Fruit fly (Drosophila melanogaster) whole organism, prepupa: ENCODE results near the gene Wwox.

ENCODE experiments used
- Blimp-1 ChIP-seq: fragments of 200-800 bp; sonication (Bioruptor generic); optimal IDR thresholded peaks from 3 replicates; lab custom pipeline; 2017; ENCODE audit warnings: missing biosample characterization, missing genetic modification characterization, mild to moderate bottlenecking, moderate library complexity, missing genetic modification reagents
- CG10631 ChIP-seq: fragments of 200-800 bp; sonication (Bioruptor generic); optimal IDR thresholded peaks from 2 replicates; lab custom pipeline; 2016; ENCODE audit warnings: missing biosample characterization, missing genetic modification characterization
- CG10669 ChIP-seq: fragments of 200-800 bp; sonication (Bioruptor generic); optimal IDR thresholded peaks from 3 replicates; lab custom pipeline; 2018; ENCODE audit warnings: missing biosample characterization, mild to moderate bottlenecking, missing genetic modification characterization, moderate library complexity
- CG11294 ChIP-seq: fragments of 200-800 bp; sonication (Bioruptor generic); IDR thresholded peaks from 2 replicates; pipeline ENCODE4 v1.3.6; 2022; ENCODE audit warnings: missing biosample characterization, missing genetic modification characterization
- CG11902 ChIP-seq: fragments of 200-800 bp; sonication (Bioruptor generic); optimal IDR thresholded peaks from 3 replicates; lab custom pipeline; 2016; ENCODE audit warnings: missing biosample characterization, missing genetic modification characterization
- CG15336 ChIP-seq: fragments of 200-800 bp; sonication (Bioruptor generic); IDR thresholded peaks from 2 replicates; pipeline ENCODE4 v1.3.6; 2022; ENCODE audit warnings: missing biosample characterization, missing genetic modification characterization
- CG1621 ChIP-seq: fragments of 200-800 bp; sonication (Bioruptor generic); optimal IDR thresholded peaks from 3 replicates; lab custom pipeline; 2018; ENCODE audit warnings: missing biosample characterization, mild to moderate bottlenecking, missing genetic modification characterization
- CG16779 ChIP-seq: fragments of 200-800 bp; sonication (Bioruptor generic); optimal IDR thresholded peaks from 3 replicates; lab custom pipeline; 2017; ENCODE audit warnings: missing biosample characterization, mild to moderate bottlenecking, missing genetic modification characterization
- CG3032 ChIP-seq: fragments of 200-800 bp; optimal IDR thresholded peaks from 2 replicates; lab custom pipeline; 2019; ENCODE audit warnings: missing biosample characterization, mild to moderate bottlenecking, missing genetic modification characterization, moderate library complexity
- CG31627 ChIP-seq: fragments of 200-800 bp; sonication (Bioruptor generic); optimal IDR thresholded peaks from 3 replicates; lab custom pipeline; 2016; ENCODE audit warnings: missing biosample characterization, missing genetic modification characterization
- CG3919 ChIP-seq: fragments of 200-800 bp; sonication (Bioruptor generic); optimal IDR thresholded peaks from 3 replicates; lab custom pipeline; 2016; ENCODE audit warnings: missing biosample characterization, missing genetic modification characterization
- CG6163 ChIP-seq: fragments of 200-800 bp; sonication (Bioruptor generic); IDR thresholded peaks from 3 replicates; pipeline ENCODE4 v1.3.6; 2022; ENCODE audit warnings: missing biosample characterization, missing genetic modification characterization
- CG6276 ChIP-seq: fragments of 200-800 bp; sonication (Bioruptor generic); optimal IDR thresholded peaks from 2 replicates; lab custom pipeline; 2017; ENCODE audit warnings: missing biosample characterization, mild to moderate bottlenecking, missing genetic modification characterization
- CG6792 ChIP-seq: fragments of 200-800 bp; sonication (Bioruptor generic); optimal IDR thresholded peaks from 3 replicates; lab custom pipeline; 2016; ENCODE audit warnings: missing biosample characterization, missing genetic modification characterization
- CG6808 ChIP-seq: fragments of 200-800 bp; sonication (Bioruptor generic); optimal IDR thresholded peaks from 3 replicates; lab custom pipeline; 2017; ENCODE audit warnings: missing biosample characterization, missing genetic modification characterization, mild to moderate bottlenecking, moderate library complexity, missing genetic modification reagents
- CG6854 ChIP-seq: fragments of 200-800 bp; sonication (Bioruptor generic); optimal IDR thresholded peaks from 2 replicates; lab custom pipeline; 2017; ENCODE audit warnings: missing biosample characterization, mild to moderate bottlenecking, missing genetic modification characterization
- CG7368 ChIP-seq: fragments of 200-800 bp; sonication (Bioruptor generic); optimal IDR thresholded peaks from 3 replicates; lab custom pipeline; 2016; ENCODE audit warnings: missing biosample characterization, missing genetic modification characterization
- CG8119 ChIP-seq: fragments of 200-800 bp; sonication (Bioruptor generic); IDR thresholded peaks from 3 replicates; pipeline ENCODE4 v1.3.6; 2022; ENCODE audit warnings: missing biosample characterization, missing genetic modification characterization
- CG8632 ChIP-seq: fragments of 200-800 bp; sonication (Bioruptor generic); optimal IDR thresholded peaks from 3 replicates; lab custom pipeline; 2016; ENCODE audit warnings: missing biosample characterization, missing genetic modification characterization
- CG9139 ChIP-seq: fragments of 200-800 bp; sonication (Bioruptor generic); optimal IDR thresholded peaks from 3 replicates; lab custom pipeline; 2017; ENCODE audit warnings: missing biosample characterization, mild to moderate bottlenecking, missing genetic modification characterization
- Eip75B ChIP-seq: fragments of 200-800 bp; sonication (Bioruptor generic); optimal IDR thresholded peaks from 3 replicates; lab custom pipeline; 2016; ENCODE audit warnings: missing biosample characterization, missing genetic modification characterization
- Eip78C ChIP-seq: fragments of 200-800 bp; sonication (Bioruptor generic); peaks from one replicate; lab custom pipeline; 2016; ENCODE audit warnings: missing biosample characterization, missing genetic modification characterization
- Ets21C ChIP-seq: fragments of 200-800 bp; sonication (Bioruptor generic); optimal IDR thresholded peaks from 3 replicates; lab custom pipeline; 2016; ENCODE audit warnings: missing biosample characterization, missing genetic modification characterization
- Ets96B ChIP-seq: fragments of 200-800 bp; optimal IDR thresholded peaks from 2 replicates; lab custom pipeline; 2019; ENCODE audit warnings: missing biosample characterization, mild to moderate bottlenecking, missing genetic modification characterization, moderate library complexity
- Hr38 ChIP-seq: sonication (Bioruptor generic); optimal IDR thresholded peaks from 2 replicates; lab custom pipeline; 2016; ENCODE audit warnings: missing biosample characterization, missing genetic modification characterization
- Hr39 ChIP-seq: fragments of 200-800 bp; sonication (Bioruptor generic); optimal IDR thresholded peaks from 2 replicates; lab custom pipeline; 2016; ENCODE audit warnings: missing biosample characterization, missing genetic modification characterization
- Met ChIP-seq: fragments of 200-800 bp; sonication (Bioruptor generic); optimal IDR thresholded peaks from 3 replicates; lab custom pipeline; 2016; ENCODE audit warnings: missing biosample characterization, missing genetic modification characterization
- OdsH ChIP-seq: fragments of 200-800 bp; sonication (Bioruptor generic); optimal IDR thresholded peaks from 3 replicates; lab custom pipeline; 2016; ENCODE audit warnings: missing biosample characterization, missing genetic modification characterization
- Smox ChIP-seq: fragments of 200-800 bp; sonication (Bioruptor generic); optimal IDR thresholded peaks from 3 replicates; lab custom pipeline; 2016; ENCODE audit warnings: missing biosample characterization, missing genetic modification characterization
- Sox102F ChIP-seq: fragments of 200-800 bp; sonication (Bioruptor generic); optimal IDR thresholded peaks from 2 replicates; lab custom pipeline; 2016; ENCODE audit warnings: missing biosample characterization, mild to moderate bottlenecking, missing genetic modification characterization
- Sox14 ChIP-seq: fragments of 200-800 bp; sonication (Bioruptor generic); optimal IDR thresholded peaks from 3 replicates; lab custom pipeline; 2016; ENCODE audit warnings: missing biosample characterization, missing genetic modification characterization
- achi ChIP-seq: fragments of 200-800 bp; sonication (Bioruptor generic); optimal IDR thresholded peaks from 3 replicates; lab custom pipeline; 2016; ENCODE audit warnings: missing biosample characterization, missing genetic modification characterization
- acj6 ChIP-seq: fragments of 200-800 bp; sonication (Bioruptor generic); optimal IDR thresholded peaks from 3 replicates; lab custom pipeline; 2016; ENCODE audit warnings: missing biosample characterization, missing genetic modification characterization
- cyc ChIP-seq: fragments of 200-800 bp; sonication (Bioruptor generic); optimal IDR thresholded peaks from 3 replicates; lab custom pipeline; 2016; ENCODE audit warnings: missing biosample characterization, missing genetic modification characterization
- eg ChIP-seq: fragments of 200-800 bp; sonication (Bioruptor generic); IDR thresholded peaks from 3 replicates; pipeline ENCODE4 v1.3.6; 2022; ENCODE audit warnings: missing biosample characterization, missing genetic modification characterization
- esn ChIP-seq: fragments of 200-800 bp; sonication (Bioruptor generic); optimal IDR thresholded peaks from 2 replicates; lab custom pipeline; 2016; ENCODE audit warnings: missing biosample characterization, mild to moderate bottlenecking, missing genetic modification characterization, moderate library complexity
- fd59A ChIP-seq: fragments of 200-800 bp; sonication (Bioruptor generic); optimal IDR thresholded peaks from 2 replicates; lab custom pipeline; 2017; ENCODE audit warnings: missing biosample characterization, mild to moderate bottlenecking, missing genetic modification characterization, missing genetic modification reagents
- fd85E ChIP-seq: fragments of 200-800 bp; sonication (Bioruptor generic); optimal IDR thresholded peaks from 3 replicates; lab custom pipeline; 2016; ENCODE audit warnings: missing biosample characterization, missing genetic modification characterization
- lz ChIP-seq: fragments of 200-800 bp; sonication (Bioruptor generic); optimal IDR thresholded peaks from 3 replicates; lab custom pipeline; 2016; ENCODE audit warnings: missing biosample characterization, missing genetic modification characterization
- net ChIP-seq: fragments of 200-800 bp; sonication (Bioruptor generic); optimal IDR thresholded peaks from 3 replicates; lab custom pipeline; 2016; ENCODE audit warnings: missing biosample characterization, missing genetic modification characterization
- pdm3 ChIP-seq: fragments of 200-800 bp; sonication (Bioruptor generic); optimal IDR thresholded peaks from 3 replicates; lab custom pipeline; 2016; ENCODE audit warnings: missing biosample characterization, missing genetic modification characterization
- salr ChIP-seq, 2 experiments: fragments of 200-800 bp; sonication (Bioruptor generic); optimal IDR thresholded peaks; 3 replicates each; lab custom pipeline; 2016 to 2018; ENCODE audit warnings: missing biosample characterization in 2 of 2, missing genetic modification characterization in 2 of 2, mild to moderate bottlenecking in 1 of 2
- spab ChIP-seq: fragments of 200-800 bp; sonication (Bioruptor generic); optimal IDR thresholded peaks from 2 replicates; lab custom pipeline; 2017; ENCODE audit warnings: missing biosample characterization, mild to moderate bottlenecking, missing genetic modification characterization, missing genetic modification reagents
- ss ChIP-seq, 2 experiments: fragments of 200-800 bp; sonication (Bioruptor generic); optimal IDR thresholded peaks; 2 replicates in 1 of 2; 3 replicates in 1 of 2; lab custom pipeline; 2017 to 2018; ENCODE audit warnings: mild to moderate bottlenecking in 2 of 2, missing biosample characterization in 2 of 2, missing genetic modification characterization in 2 of 2, moderate library complexity in 1 of 2
- svp ChIP-seq: fragments of 200-800 bp; sonication (Bioruptor generic); peaks from one replicate; lab custom pipeline; 2016; ENCODE audit warnings: missing biosample characterization, missing genetic modification characterization
- topi ChIP-seq: fragments of 200-800 bp; sonication (Bioruptor generic); optimal IDR thresholded peaks from 3 replicates; lab custom pipeline; 2016; ENCODE audit warnings: missing biosample characterization, missing genetic modification characterization

Gene Wwox

DNA sequence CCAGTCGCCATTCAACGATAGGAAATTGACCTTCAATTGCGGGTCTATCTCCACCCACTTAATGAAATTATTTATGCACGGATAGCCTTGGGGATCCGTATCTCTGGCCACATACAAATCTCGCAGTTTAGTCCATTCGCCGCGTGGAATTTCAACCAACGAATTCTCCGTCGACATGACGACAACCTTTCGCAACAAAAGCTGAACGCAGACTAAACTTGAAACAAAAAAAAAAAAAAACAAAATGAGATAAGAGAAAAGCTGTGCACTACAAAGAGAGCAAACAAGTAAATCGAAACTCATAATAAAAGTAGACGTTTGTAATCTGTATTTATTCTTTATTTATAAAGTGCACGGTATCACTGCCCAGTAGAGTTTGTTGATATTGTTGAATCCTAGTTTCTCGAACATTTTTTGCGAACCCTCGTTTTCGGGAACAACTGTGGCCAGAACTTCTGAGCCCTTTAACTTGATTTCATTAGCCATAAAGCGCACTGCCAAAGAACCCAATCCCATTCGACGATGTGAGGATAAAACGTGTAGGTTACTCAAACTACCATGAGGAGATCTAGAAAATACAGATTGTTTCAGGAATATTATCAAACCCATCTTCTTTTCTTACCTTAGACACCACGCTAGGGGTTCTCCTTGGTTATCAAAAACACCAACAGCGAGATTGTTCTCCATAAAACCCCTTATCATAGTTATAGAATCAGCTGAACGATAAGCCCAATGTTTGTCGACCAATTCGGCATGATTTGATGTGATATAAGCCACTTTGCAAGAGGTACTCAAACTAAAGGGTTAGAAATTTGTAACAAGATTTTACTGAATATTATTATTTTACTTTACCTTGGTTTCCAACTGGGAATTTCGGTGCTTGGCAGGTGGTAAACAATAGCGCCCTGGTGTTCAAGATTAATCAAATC is 5.5 kb upstream of the Wwox start, which contains the start of gene CG12560 (continued):
- TF ChIP-seq CG8632 (GFP tag; lab: Kevin White, UChicago) = no peak
- TF ChIP-seq Ets96B = peak; percentile 1
- no peak for TF ChIP-seq spab (GFP tag; lab: Kevin White, UChicago)
- TF ChIP-seq CG11294 = no peak
- TF ChIP-seq acj6 (GFP tag; lab: Kevin White, UChicago) = no peak
- TF ChIP-seq CG10669 (GFP tag; lab: Kevin White, UChicago) = no peak
- peak; percentile 60 for TF ChIP-seq Eip78C (GFP tag; lab: Kevin White, UChicago)
- TF ChIP-seq svp = peak; percentile 67
- TF ChIP-seq Sox102F (GFP tag; lab: Kevin White, UChicago) = peak; percentile 9
- TF ChIP-seq, all 60 proteins: peak for 23

DNA sequence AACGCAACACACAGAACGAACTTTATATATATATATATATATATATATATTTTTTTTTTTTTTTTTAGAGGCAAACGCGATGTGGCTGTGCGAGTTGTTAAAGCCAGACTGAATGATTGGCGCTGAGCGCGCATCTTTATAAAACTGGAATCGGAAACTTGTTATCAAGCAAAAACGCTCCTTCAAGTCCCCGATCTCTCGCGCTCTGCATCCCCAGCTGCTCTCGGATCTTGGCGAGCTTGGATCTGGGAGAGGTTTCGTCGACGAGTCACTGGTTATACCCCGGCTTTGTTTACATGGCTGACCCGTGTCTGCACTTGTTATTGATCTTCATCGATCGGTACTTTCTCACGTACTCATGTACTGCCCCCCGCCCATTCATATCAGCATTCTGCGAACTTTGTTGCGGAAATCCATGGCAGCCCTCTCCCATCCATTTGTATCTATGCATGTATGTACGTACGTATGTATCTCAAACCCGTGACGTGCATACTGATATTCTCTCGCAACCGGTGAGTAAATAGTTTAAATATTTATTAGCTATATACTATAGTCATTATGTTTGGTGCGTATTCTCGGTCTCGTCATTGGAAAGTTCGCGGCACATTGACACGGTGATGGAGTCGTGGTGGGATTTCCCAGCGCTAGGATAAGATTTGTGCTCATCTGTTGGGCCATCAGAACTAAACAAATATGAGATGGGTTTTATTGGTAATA is 3.2 kb upstream of the Wwox start, which contains the start of gene Spn28Dc:
Gene Spn28Dc, minus strand, starts transcription at position 51 of the 717 bp plus-strand sequence.
- TF ChIP-seq topi (GFP tag; lab: Kevin White, UChicago) (no peak), spab (GFP tag; lab: Kevin White, UChicago) (no peak), fd59A (GFP tag; lab: Kevin White, UChicago) (no peak), CG6854 (peak; percentile 90), eg (GFP tag; lab: Robert Waterston, UW) (no peak), Eip75B (no peak), lz (GFP tag; lab: Kevin White, UChicago) (no peak), pdm3 (no peak), net (GFP tag; lab: Kevin White, UChicago) (no peak), CG7368 (GFP tag; lab: Kevin White, UChicago) (no peak), CG10631 (no peak), Ets96B (no peak), CG31627 (GFP tag; lab: Kevin White, UChicago) (no peak), Hr38 (GFP tag; lab: Kevin White, UChicago) (no peak), CG6792 (peak; percentile 7), Smox (GFP tag; lab: Kevin White, UChicago) (no peak), CG9139 (peak; percentile 64), CG1621 (tag; lab: Kevin White, UChicago) (peak; percentile 47), Sox14 (GFP tag; lab: Kevin White, UChicago) (no peak), CG11902 (GFP tag; lab: Kevin White, UChicago) (no peak), CG6276 (GFP tag; lab: Kevin White, UChicago) (no peak), Met (GFP tag; lab: Kevin White, UChicago) (no peak), CG3919 (GFP tag; lab: Kevin White, UChicago) (peak; percentile 20), acj6 (GFP tag; lab: Kevin White, UChicago) (no peak), CG8632 (GFP tag; lab: Kevin White, UChicago) (no peak), ss (GFP tag; optimal IDR thresholded peaks at IDR 0.05; lab: Kevin White, UChicago) (peak; percentile 50 to 60), Hr39 (no peak), OdsH (no peak), CG6163 (GFP tag; lab: Robert Waterston, UW) (peak; percentile 19; the same call in 1 of the 3 replicates), CG10669 (GFP tag; lab: Kevin White, UChicago) (no peak), cyc (GFP tag; lab: Kevin White, UChicago) (no peak), achi (GFP tag; lab: Kevin White, UChicago) (no peak), esn (GFP tag; lab: Kevin White, UChicago) (no peak), fd85E (no peak), CG8119 (GFP tag; lab: Robert Waterston, UW) (no peak), CG6808 (GFP tag; lab: Kevin White, UChicago) (peak; percentile 59), Blimp-1 (GFP tag; lab: Kevin White, UChicago) (no peak), CG15336 (GFP tag; lab: Robert Waterston, UW) (no peak), CG3032 (tag; lab: Kevin White, UChicago) (no peak), salr (GFP tag; optimal IDR thresholded peaks at IDR 0.05; lab: Kevin White, UChicago) (no peak), Ets21C (no peak), Eip78C (GFP tag; lab: Kevin White, UChicago) (peak; percentile 80), CG16779 (tag; lab: Kevin White, UChicago) (peak; percentile 60)
